Worm (Caenorhabditis elegans) whole organism, L3 larva: ENCODE measurements around the gene C24A3.2.
A peak's percentile ranks its signal among the peaks of the same experiment; 100 is the strongest.

Experiments used
- ama-1 ChIP-seq: fragments of 150-350 bp; optimal IDR thresholded peaks from 2 replicates; lab custom pipeline; 2018
- ceh-16 ChIP-seq: sonication (generic microtip); optimal IDR thresholded peaks from 2 replicates; lab custom pipeline; 2017; ENCODE audit warnings: missing biosample characterization, missing genetic modification characterization
- elt-1 ChIP-seq: fragments of 150-350 bp; optimal IDR thresholded peaks from 2 replicates; lab custom pipeline; 2014; ENCODE audit warnings: missing biosample characterization, missing genetic modification characterization
- elt-2 ChIP-seq: sonication (generic microtip); optimal IDR thresholded peaks from 2 replicates; lab custom pipeline; 2016; ENCODE audit warnings: missing genetic modification reagents, mild to moderate bottlenecking, missing genetic modification characterization, missing compliant biosample characterization
- fos-1 ChIP-seq: fragments of 150-350 bp; optimal IDR thresholded peaks from 2 replicates; lab custom pipeline; 2014; ENCODE audit warnings: missing biosample characterization, missing genetic modification characterization
- lin-39 ChIP-seq: fragments of 150-350 bp; optimal IDR thresholded peaks from 2 replicates; lab custom pipeline; 2018; ENCODE audit warnings: missing biosample characterization, missing genetic modification reagents, missing genetic modification characterization
- mdl-1 ChIP-seq: fragments of 150-350 bp; optimal IDR thresholded peaks from 2 replicates; lab custom pipeline; 2014; ENCODE audit warnings: missing biosample characterization, missing genetic modification characterization
- mml-1 ChIP-seq: fragments of 150-350 bp; sonication (generic microtip); optimal IDR thresholded peaks from 3 replicates; lab custom pipeline; 2014; ENCODE audit warnings: missing biosample characterization, missing genetic modification characterization
- nhr-12 ChIP-seq: fragments of 150-350 bp; optimal IDR thresholded peaks from 2 replicates; lab custom pipeline; 2014; ENCODE audit warnings: missing biosample characterization, missing genetic modification characterization
- nhr-28 ChIP-seq: fragments of 150-350 bp; optimal IDR thresholded peaks from 2 replicates; lab custom pipeline; 2014; ENCODE audit warnings: missing biosample characterization, missing genetic modification characterization
- nhr-77 ChIP-seq: fragments of 150-350 bp; optimal IDR thresholded peaks from 2 replicates; lab custom pipeline; 2014; ENCODE audit warnings: missing biosample characterization, missing genetic modification characterization
- skn-1 ChIP-seq: fragments of 150-350 bp; optimal IDR thresholded peaks from 2 replicates; lab custom pipeline; 2014; ENCODE audit warnings: missing biosample characterization, missing genetic modification characterization
- snpc-4 ChIP-seq: fragments of 150-350 bp; optimal IDR thresholded peaks from 2 replicates; lab custom pipeline; 2014; ENCODE audit warnings: missing biosample characterization, missing genetic modification characterization
- tbx-2 ChIP-seq: sonication (generic microtip); optimal IDR thresholded peaks from 2 replicates; lab custom pipeline; 2016; ENCODE audit warnings: mild to moderate bottlenecking, missing genetic modification characterization, missing compliant biosample characterization

- no peak for TF ChIP-seq nhr-28 (tag; lab: Kevin White, UChicago)
- no peak for TF ChIP-seq elt-2 (tag; lab: Kevin White, UChicago)
- no peak for TF ChIP-seq mml-1 (tag; lab: Kevin White, UChicago)
- no peak for TF ChIP-seq elt-1
- TF ChIP-seq lin-39 (tag; lab: Kevin White, UChicago) = peak; percentile 26
- TF ChIP-seq tbx-2 (tag; lab: Kevin White, UChicago) = no peak
- no peak for TF ChIP-seq mdl-1 (tag; lab: Kevin White, UChicago)
- no peak for TF ChIP-seq snpc-4 (tag; lab: Kevin White, UChicago)
- TF ChIP-seq nhr-12 (tag; lab: Kevin White, UChicago) = no peak
- TF ChIP-seq skn-1 (tag; lab: Kevin White, UChicago) = no peak
- no peak for TF ChIP-seq nhr-77
- TF ChIP-seq ceh-16 = no peak
- no peak for TF ChIP-seq fos-1 (tag; lab: Kevin White, UChicago)
- TF ChIP-seq ama-1 = no peak
Observed at ce11 chrX:8952007-8952406, 45.3 kb upstream of the C24A3.2 start.
